In genomic region chrX:11047183-11047582, ce11 we compare ENCODE assay signal across 6 worm cellular contexts.
TF ChIP-seq lines count a peak whose summit lies in the region.

TSS of gene clc-1 (plus strand) at chrX:11047446.

TF ChIP-seq in whole organism, L1 larva, 84 proteins besides CTCF, POLR2A, EP300 and RAD21 (continues in another document):
- no peak for TF ChIP-seq ceh-8 (GFP tag; optimal IDR thresholded peaks at IDR 0.05; lab: Kevin White, UChicago)
- no peak for TF ChIP-seq unc-62 (GFP tag; optimal IDR thresholded peaks at IDR 0.05; lab: Kevin White, UChicago)
- TF ChIP-seq nhr-76 (tag; optimal IDR thresholded peaks at IDR 0.05; lab: Kevin White, UChicago): no peak
- no peak for TF ChIP-seq lir-3 (tag; optimal IDR thresholded peaks at IDR 0.05; lab: Kevin White, UChicago; ENCODE audit: poor library complexity)
- TF ChIP-seq tlp-1 (tag; optimal IDR thresholded peaks at IDR 0.05; lab: Kevin White, UChicago): peak; percentile 32
- no peak for TF ChIP-seq Y116A8C.19 (tag; optimal IDR thresholded peaks at IDR 0.05; lab: Kevin White, UChicago; ENCODE audit: borderline replicate concordance)
- peak; percentile 34 for TF ChIP-seq jun-1 (tag; optimal IDR thresholded peaks at IDR 0.05; lab: Kevin White, UChicago)
- no peak for TF ChIP-seq nhr-237 (tag; optimal IDR thresholded peaks at IDR 0.05; lab: Kevin White, UChicago)
- no peak for TF ChIP-seq efl-1 (optimal IDR thresholded peaks at IDR 0.05; lab: Kevin White, UChicago)
- TF ChIP-seq efl-1 (GFP tag; optimal IDR thresholded peaks at IDR 0.05 in 1 of 2; lab: Kevin White, UChicago): peak in 1 of 2 experiments; percentile 79
- TF ChIP-seq unc-130 (tag; optimal IDR thresholded peaks at IDR 0.05; lab: Kevin White, UChicago): no peak
- no peak for TF ChIP-seq nhr-77 (tag; optimal IDR thresholded peaks at IDR 0.05; lab: Kevin White, UChicago)
- no peak for TF ChIP-seq unc-30 (tag; optimal IDR thresholded peaks at IDR 0.05; lab: Kevin White, UChicago)
- TF ChIP-seq fkh-10 (GFP tag; optimal IDR thresholded peaks at IDR 0.05; lab: Kevin White, UChicago): no peak
- TF ChIP-seq pag-3 (tag; optimal IDR thresholded peaks at IDR 0.05; lab: Kevin White, UChicago; ENCODE audit: borderline replicate concordance, insufficient read depth): no peak

TF ChIP-seq in whole organism, L2 larva, 48 proteins besides CTCF, POLR2A, EP300 and RAD21:
- TF ChIP-seq Y55F3AM.14 (GFP tag; optimal IDR thresholded peaks at IDR 0.05; lab: Kevin White, UChicago) (no peak), nhr-10 (tag; optimal IDR thresholded peaks at IDR 0.05; lab: Kevin White, UChicago) (no peak), gmeb-1 (tag; optimal IDR thresholded peaks at IDR 0.05; lab: Kevin White, UChicago) (peak; percentile 44), nhr-25 (tag; optimal IDR thresholded peaks at IDR 0.05; lab: Kevin White, UChicago) (no peak), crh-2 (tag; optimal IDR thresholded peaks at IDR 0.05; lab: Kevin White, UChicago) (peak; percentile 84), mbf-1 (tag; optimal IDR thresholded peaks at IDR 0.05; lab: Kevin White, UChicago) (no peak), fos-1 (tag; optimal IDR thresholded peaks at IDR 0.05; lab: Kevin White, UChicago) (peak; percentile 98), nhr-77 (tag; optimal IDR thresholded peaks at IDR 0.05; lab: Kevin White, UChicago) (no peak), peb-1 (tag; optimal IDR thresholded peaks at IDR 0.05; lab: Kevin White, UChicago) (no peak), F13H6.1 (tag; optimal IDR thresholded peaks at IDR 0.05; lab: Kevin White, UChicago) (peak; percentile 38), sma-9 (GFP tag; optimal IDR thresholded peaks at IDR 0.05; lab: Kevin White, UChicago) (peak; percentile 50), sma-9 (tag; optimal IDR thresholded peaks at IDR 0.05; lab: Kevin White, UChicago) (no peak), blmp-1 (tag; optimal IDR thresholded peaks at IDR 0.05; lab: Kevin White, UChicago; ENCODE audit: insufficient read depth) (no peak)

TF ChIP-seq in whole organism, L3 larva, 47 proteins besides CTCF, POLR2A, EP300 and RAD21:
- TF ChIP-seq jun-1 (tag; optimal IDR thresholded peaks at IDR 0.05; lab: Kevin White, UChicago) (peak; percentile 88), nhr-77 (tag; optimal IDR thresholded peaks at IDR 0.05; lab: Kevin White, UChicago) (no peak), fkh-10 (GFP tag; optimal IDR thresholded peaks at IDR 0.05; lab: Kevin White, UChicago) (no peak), pha-4 (tag; optimal IDR thresholded peaks at IDR 0.05; lab: Kevin White, UChicago) (peak; percentile 60), elt-3 (tag; optimal IDR thresholded peaks at IDR 0.05; lab: Kevin White, UChicago) (no peak), fkh-2 (tag; optimal IDR thresholded peaks at IDR 0.05; lab: Kevin White, UChicago) (no peak), elt-2 (tag; optimal IDR thresholded peaks at IDR 0.05; lab: Kevin White, UChicago) (peak; percentile 99), pqm-1 (tag; optimal IDR thresholded peaks at IDR 0.05; lab: Kevin White, UChicago) (peak; percentile 87), nhr-25 (tag; optimal IDR thresholded peaks at IDR 0.05; lab: Kevin White, UChicago) (no peak), fos-1 (tag; optimal IDR thresholded peaks at IDR 0.05; lab: Kevin White, UChicago) (peak; percentile 70), ceh-28 (tag; optimal IDR thresholded peaks at IDR 0.05; lab: Kevin White, UChicago) (no peak)

TF ChIP-seq in whole organism, L4 larva, 104 proteins besides CTCF, POLR2A, EP300 and RAD21 (continues in another document):
- TF ChIP-seq hif-1 (tag; optimal IDR thresholded peaks at IDR 0.05; lab: Kevin White, UChicago) (peak in 1 of 2 experiments; percentile 40), dmd-6 (GFP tag; IDR thresholded peaks at IDR 0.05; lab: Robert Waterston, UW) (peak; percentile 93), nhr-10 (tag; optimal IDR thresholded peaks at IDR 0.05; lab: Kevin White, UChicago) (no peak), lin-1 (GFP tag; IDR thresholded peaks at IDR 0.05; lab: Robert Waterston, UW) (peak; percentile 51; the same call in 1 of the 2 replicates), dve-1 (tag; optimal IDR thresholded peaks at IDR 0.05; lab: Kevin White, UChicago; ENCODE audit: insufficient read depth) (peak; percentile 79), nhr-42 (GFP tag; IDR thresholded peaks at IDR 0.05; lab: Robert Waterston, UW) (no peak), hlh-30 (tag; optimal IDR thresholded peaks at IDR 0.05; lab: Kevin White, UChicago; ENCODE audit: insufficient read depth) (peak; percentile 1), sdz-12 (GFP tag; optimal IDR thresholded peaks at IDR 0.05; lab: Kevin White, UChicago) (no peak), mep-1 (tag; optimal IDR thresholded peaks at IDR 0.05; lab: Kevin White, UChicago) (peak; percentile 12), lin-38 (GFP tag; IDR thresholded peaks at IDR 0.05; lab: Robert Waterston, UW) (no peak), tra-1 (GFP tag; IDR thresholded peaks at IDR 0.05; lab: Robert Waterston, UW) (peak; percentile 73; the same call in 1 of the 2 replicates), nhr-77 (tag; optimal IDR thresholded peaks at IDR 0.05; lab: Kevin White, UChicago) (peak; percentile 46), nhr-28 (tag; optimal IDR thresholded peaks at IDR 0.05; lab: Kevin White, UChicago) (peak; percentile 82), T20F7.1 (GFP tag; optimal IDR thresholded peaks at IDR 0.05; lab: Kevin White, UChicago) (peak; percentile 29), hlh-11 (tag; optimal IDR thresholded peaks at IDR 0.05; lab: Kevin White, UChicago) (peak; percentile 85), ceh-20 (GFP tag; IDR thresholded peaks at IDR 0.05; lab: Robert Waterston, UW) (peak; percentile 21; the same call in 1 of the 2 replicates), spr-1 (tag; optimal IDR thresholded peaks at IDR 0.05; lab: Kevin White, UChicago) (no peak), pqm-1 (tag; optimal IDR thresholded peaks at IDR 0.05; lab: Kevin White, UChicago) (peak; percentile 97)

TF ChIP-seq in whole organism, late embryonic, 69 proteins besides CTCF, POLR2A, EP300 and RAD21:
- no peak for TF ChIP-seq ceh-30 (tag; optimal IDR thresholded peaks at IDR 0.05; lab: Kevin White, UChicago)
- TF ChIP-seq elt-2 (tag; optimal IDR thresholded peaks at IDR 0.05; lab: Kevin White, UChicago): peak; percentile 59

TF ChIP-seq in whole organism, young adult, 124 proteins besides CTCF, POLR2A, EP300 and RAD21:
- TF ChIP-seq let-607 (tag; optimal IDR thresholded peaks at IDR 0.05; lab: Kevin White, UChicago) (peak in 1 of 2 experiments; percentile 51), atf-7 (tag; optimal IDR thresholded peaks at IDR 0.05; lab: Kevin White, UChicago) (peak; percentile 72), F37B4.10 (GFP tag; IDR thresholded peaks at IDR 0.05; lab: Robert Waterston, UW) (no peak), die-1 (tag; optimal IDR thresholded peaks at IDR 0.05; lab: Kevin White, UChicago) (no peak), F33H1.4 (GFP tag; IDR thresholded peaks at IDR 0.05; lab: Robert Waterston, UW) (no peak), dox-1 (GFP tag; IDR thresholded peaks at IDR 0.05; lab: Robert Waterston, UW) (peak; percentile 54; the same call in 1 of the 2 replicates), Y67H2A.10 (GFP tag; conservative IDR thresholded peaks at IDR 0.05; lab: Robert Waterston, UW) (no peak), hrde-1 (tag; optimal IDR thresholded peaks at IDR 0.05; lab: Kevin White, UChicago; ENCODE audit: borderline replicate concordance) (no peak), Y53G8AR.9 (GFP tag; conservative IDR thresholded peaks at IDR 0.05; lab: Robert Waterston, UW) (no peak), ztf-18 (tag; optimal IDR thresholded peaks at IDR 0.05; lab: Kevin White, UChicago) (no peak), lir-1 (GFP tag; conservative IDR thresholded peaks at IDR 0.05; lab: Robert Waterston, UW) (no peak), Y79H2A.3 (GFP tag; conservative IDR thresholded peaks at IDR 0.05; lab: Robert Waterston, UW) (no peak), pha-4 (tag; optimal IDR thresholded peaks at IDR 0.05; lab: Kevin White, UChicago) (peak; percentile 64), K12H6.12 (tag; optimal IDR thresholded peaks at IDR 0.05; lab: Kevin White, UChicago) (no peak), let-526 (GFP tag; IDR thresholded peaks at IDR 0.05; lab: Robert Waterston, UW) (no peak), nhr-80 (tag; optimal IDR thresholded peaks at IDR 0.05; lab: Kevin White, UChicago) (peak; percentile 96), gei-17 (GFP tag; optimal IDR thresholded peaks at IDR 0.05; lab: Kevin White, UChicago) (no peak), ceh-27 (GFP tag; optimal IDR thresholded peaks at IDR 0.05; lab: Kevin White, UChicago) (no peak), tbp1 (GFP tag; optimal IDR thresholded peaks at IDR 0.05; lab: Kevin White, UChicago) (no peak), lin-40 (tag; optimal IDR thresholded peaks at IDR 0.05; lab: Kevin White, UChicago) (no peak), madf-3 (GFP tag; IDR thresholded peaks at IDR 0.05; lab: Robert Waterston, UW) (no peak), madf-8 (GFP tag; conservative IDR thresholded peaks at IDR 0.05; lab: Robert Waterston, UW) (no peak), bed-1 (GFP tag; IDR thresholded peaks at IDR 0.05; lab: Robert Waterston, UW) (no peak), ets-4 (GFP tag; optimal IDR thresholded peaks at IDR 0.05; lab: Kevin White, UChicago) (peak; percentile 22)
TF ChIP-seq in whole organism, young adult: peak in this region for 6.
